Fruit fly (Drosophila melanogaster) whole organism, embryonic: Measurements from ENCODE around the gene CG12241.
A peak's percentile ranks its signal among the peaks of the same experiment; 100 is the strongest.

Experiments used
- ATbp ChIP-seq: fragments of 200-800 bp; sonication (Bioruptor generic); optimal IDR thresholded peaks from 2 replicates; lab custom pipeline; 2017; ENCODE audit warnings: missing biosample characterization, mild to moderate bottlenecking, missing genetic modification characterization, missing genetic modification reagents
- BEAF-32 ChIP-seq: fragments of 200-800 bp; sonication (Bioruptor generic); optimal IDR thresholded peaks from 3 replicates; lab custom pipeline; 2017; ENCODE audit warnings: missing biosample characterization, missing genetic modification characterization, mild to moderate bottlenecking, moderate library complexity, missing genetic modification reagents
- C15 ChIP-seq: fragments of 200-800 bp; sonication (Bioruptor generic); IDR thresholded peaks from 3 replicates; pipeline ENCODE4 v1.3.6; 2022; ENCODE audit warnings: missing biosample characterization, missing genetic modification characterization
- CG10321 ChIP-seq: fragments of 200-800 bp; sonication (Bioruptor generic); IDR thresholded peaks from 2 replicates; pipeline ENCODE4 v1.3.6; 2022; ENCODE audit warnings: missing biosample characterization, missing genetic modification characterization
- CG11093 ChIP-seq: fragments of 200-800 bp; sonication (Bioruptor generic); IDR thresholded peaks from 3 replicates; pipeline ENCODE4 v1.3.6; 2022; ENCODE audit warnings: missing biosample characterization, missing genetic modification characterization
- CG11560 ChIP-seq: fragments of 200-800 bp; sonication (Bioruptor generic); IDR thresholded peaks from 3 replicates; pipeline ENCODE4 v1.3.6; 2022; ENCODE audit warnings: missing biosample characterization, missing genetic modification characterization
- CG12236 ChIP-seq: fragments of 200-800 bp; sonication (Bioruptor generic); optimal IDR thresholded peaks from 2 replicates; lab custom pipeline; 2016; ENCODE audit warnings: missing biosample characterization, missing genetic modification characterization
- CG13624 ChIP-seq: fragments of 200-800 bp; sonication (Bioruptor generic); optimal IDR thresholded peaks from 2 replicates; lab custom pipeline; 2016; ENCODE audit warnings: missing biosample characterization, missing genetic modification characterization
- CG14050 ChIP-seq: fragments of 200-800 bp; sonication (Bioruptor generic); IDR thresholded peaks from 3 replicates; pipeline ENCODE4 v1.3.6; 2022; ENCODE audit warnings: missing biosample characterization, missing genetic modification characterization
- CG14667 ChIP-seq: fragments of 200-800 bp; sonication (Bioruptor generic); IDR thresholded peaks from 2 replicates; pipeline ENCODE4 v1.3.6; 2022; ENCODE audit warnings: missing biosample characterization, missing genetic modification characterization
- CG18262 ChIP-seq: fragments of 200-800 bp; optimal IDR thresholded peaks from 3 replicates; lab custom pipeline; 2019; ENCODE audit warnings: missing biosample characterization, mild to moderate bottlenecking, missing genetic modification characterization, moderate library complexity
- CG1832 ChIP-seq: fragments of 200-800 bp; sonication (Bioruptor generic); optimal IDR thresholded peaks from 2 replicates; lab custom pipeline; 2017; ENCODE audit warnings: missing biosample characterization, mild to moderate bottlenecking, missing genetic modification characterization, inconsistent platforms
- CG2116 ChIP-seq: fragments of 200-800 bp; sonication (Bioruptor generic); optimal IDR thresholded peaks from 3 replicates; lab custom pipeline; 2018; ENCODE audit warnings: missing biosample characterization, mild to moderate bottlenecking, missing genetic modification characterization
- CG33557 ChIP-seq: fragments of 200-800 bp; sonication (Bioruptor generic); optimal IDR thresholded peaks from 2 replicates; lab custom pipeline; 2019; ENCODE audit warnings: missing biosample characterization, mild to moderate bottlenecking, missing genetic modification characterization, moderate library complexity
- CG4282 ChIP-seq: fragments of 200-800 bp; sonication (Bioruptor generic); optimal IDR thresholded peaks from 2 replicates; lab custom pipeline; 2016; ENCODE audit warnings: missing biosample characterization, missing genetic modification characterization
- CG4424 ChIP-seq: fragments of 200-800 bp; sonication (Bioruptor generic); optimal IDR thresholded peaks from 3 replicates; lab custom pipeline; 2016; ENCODE audit warnings: missing biosample characterization, missing genetic modification characterization
- CG4854 ChIP-seq: fragments of 200-800 bp; sonication (Bioruptor generic); optimal IDR thresholded peaks from 2 replicates; lab custom pipeline; 2016; ENCODE audit warnings: missing biosample characterization, missing genetic modification characterization, inconsistent platforms
- CG6791 ChIP-seq: fragments of 200-800 bp; sonication (Bioruptor generic); IDR thresholded peaks from 3 replicates; pipeline ENCODE4 v1.3.6; 2022; ENCODE audit warnings: missing biosample characterization, missing genetic modification characterization; ENCODE audit not compliant: partially characterized antibody
- CG7357 ChIP-seq: fragments of 200-800 bp; sonication (Bioruptor generic); IDR thresholded peaks from 3 replicates; pipeline ENCODE4 v1.3.6; 2022; ENCODE audit warnings: missing biosample characterization, missing genetic modification characterization
- CG8924 ChIP-seq: fragments of 200-800 bp; optimal IDR thresholded peaks from 3 replicates; lab custom pipeline; 2019; ENCODE audit warnings: missing biosample characterization, mild to moderate bottlenecking, missing genetic modification characterization, moderate library complexity
- CG9876 ChIP-seq: fragments of 200-800 bp; sonication (Bioruptor generic); optimal IDR thresholded peaks from 2 replicates; lab custom pipeline; 2016; ENCODE audit warnings: missing biosample characterization, missing genetic modification characterization
- CG9932 ChIP-seq: fragments of 200-800 bp; sonication (Bioruptor generic); IDR thresholded peaks from 2 replicates; pipeline ENCODE4 v1.3.6; 2022; ENCODE audit warnings: missing biosample characterization, missing genetic modification characterization
- Dip2 ChIP-seq: fragments of 200-800 bp; sonication (Bioruptor generic); IDR thresholded peaks from 2 replicates; pipeline ENCODE4 v1.3.6; 2022; ENCODE audit warnings: missing biosample characterization, missing genetic modification characterization
- Gug ChIP-seq: fragments of 200-800 bp; sonication (Bioruptor generic); IDR thresholded peaks from 4 replicates; pipeline ENCODE4 v1.3.6; 2022; ENCODE audit warnings: missing biosample characterization, missing genetic modification characterization
- HLH4C ChIP-seq: fragments of 200-800 bp; sonication (Bioruptor generic); IDR thresholded peaks from 3 replicates; pipeline ENCODE4 v1.3.6; 2022; ENCODE audit warnings: missing biosample characterization, missing genetic modification characterization; ENCODE audit not compliant: partially characterized antibody
- Hr39 ChIP-seq: fragments of >200 bp; optimal IDR thresholded peaks from 2 replicates; lab custom pipeline; 2017
- Max ChIP-seq: fragments of 200-800 bp; sonication (Bioruptor generic); optimal IDR thresholded peaks from 2 replicates; lab custom pipeline; 2016; ENCODE audit warnings: missing biosample characterization, mild to moderate bottlenecking, missing genetic modification characterization
- Mrtf ChIP-seq: fragments of 200-800 bp; sonication (Bioruptor generic); IDR thresholded peaks from 3 replicates; pipeline ENCODE4 v1.3.6; 2022; ENCODE audit warnings: missing biosample characterization, missing genetic modification characterization
- Side ChIP-seq: fragments of 200-800 bp; sonication (Bioruptor generic); optimal IDR thresholded peaks from 2 replicates; lab custom pipeline; 2016; ENCODE audit warnings: missing biosample characterization, missing genetic modification characterization
- Spps ChIP-seq: fragments of 200-800 bp; sonication (Bioruptor generic); optimal IDR thresholded peaks from 2 replicates; lab custom pipeline; 2018; ENCODE audit warnings: missing biosample characterization, mild to moderate bottlenecking, missing genetic modification characterization
- btn ChIP-seq: fragments of 200-800 bp; sonication (Bioruptor generic); optimal IDR thresholded peaks from 2 replicates; lab custom pipeline; 2016; ENCODE audit warnings: missing biosample characterization, missing genetic modification characterization
- cad ChIP-seq: fragments of >200 bp; optimal IDR thresholded peaks from 2 replicates; lab custom pipeline; 2017; ENCODE audit warnings: missing biosample characterization, missing genetic modification characterization
- chinmo ChIP-seq: fragments of 200-800 bp; sonication (Bioruptor generic); IDR thresholded peaks from 4 replicates; pipeline ENCODE4 v1.3.6; 2022; ENCODE audit warnings: missing biosample characterization, missing genetic modification characterization; ENCODE audit not compliant: partially characterized antibody
- cwo ChIP-seq: fragments of 200-800 bp; sonication (Bioruptor generic); optimal IDR thresholded peaks from 3 replicates; lab custom pipeline; 2017; ENCODE audit warnings: missing biosample characterization, missing genetic modification characterization, mild to moderate bottlenecking, moderate library complexity, missing genetic modification reagents
- da ChIP-seq: fragments of 200-800 bp; sonication (Bioruptor generic); optimal IDR thresholded peaks from 2 replicates; lab custom pipeline; 2016; ENCODE audit warnings: missing biosample characterization, missing genetic modification characterization
- dmrt11E ChIP-seq: fragments of 200-800 bp; sonication (Bioruptor generic); optimal IDR thresholded peaks from 3 replicates; lab custom pipeline; 2018; ENCODE audit warnings: missing biosample characterization, mild to moderate bottlenecking, missing genetic modification characterization, moderate library complexity
- eve ChIP-seq, 2 experiments: fragments of >200 bp; optimal IDR thresholded peaks; 2 replicates each; lab custom pipeline; 2017; ENCODE audit warnings: missing biosample characterization in 2 of 2, missing genetic modification characterization in 2 of 2
- ftz-f1 ChIP-seq: fragments of 200-800 bp; sonication (Bioruptor generic); optimal IDR thresholded peaks from 2 replicates; lab custom pipeline; 2016; ENCODE audit warnings: missing biosample characterization, missing genetic modification characterization
- fu2 ChIP-seq: fragments of 200-800 bp; sonication (Bioruptor generic); optimal IDR thresholded peaks from 2 replicates; lab custom pipeline; 2016; ENCODE audit warnings: missing biosample characterization, missing genetic modification characterization
- gce ChIP-seq: fragments of 200-800 bp; sonication (Bioruptor generic); IDR thresholded peaks from 3 replicates; pipeline ENCODE4 v1.3.6; 2022; ENCODE audit warnings: missing biosample characterization, missing genetic modification characterization
- gro ChIP-seq: fragments of 200-800 bp; sonication (Bioruptor generic); optimal IDR thresholded peaks from 2 replicates; lab custom pipeline; 2016; ENCODE audit warnings: missing biosample characterization, missing genetic modification characterization
- insv ChIP-seq, 2 experiments: fragments of 200-800 bp; sonication (Bioruptor generic); optimal IDR thresholded peaks; 3 replicates each; lab custom pipeline; 2016 to 2018; ENCODE audit warnings: missing biosample characterization in 2 of 2, missing genetic modification characterization in 2 of 2
- klu ChIP-seq: fragments of 200-800 bp; sonication (Bioruptor generic); IDR thresholded peaks from 2 replicates; pipeline ENCODE4 v1.3.6; 2022; ENCODE audit warnings: missing biosample characterization, missing genetic modification characterization
- kni ChIP-seq: fragments of 200-800 bp; sonication (Bioruptor generic); optimal IDR thresholded peaks from 3 replicates; lab custom pipeline; 2017; ENCODE audit warnings: mild to moderate bottlenecking, missing biosample characterization, missing genetic modification reagents, missing genetic modification characterization
- pita ChIP-seq: fragments of 200-800 bp; sonication (Bioruptor generic); optimal IDR thresholded peaks from 2 replicates; lab custom pipeline; 2017; ENCODE audit warnings: missing biosample characterization, mild to moderate bottlenecking, missing genetic modification characterization
- tap ChIP-seq: fragments of 200-800 bp; optimal IDR thresholded peaks from 3 replicates; lab custom pipeline; 2019; ENCODE audit warnings: missing biosample characterization, mild to moderate bottlenecking, missing genetic modification characterization, moderate library complexity
- unc-4 ChIP-seq: fragments of 200-800 bp; sonication (Bioruptor generic); IDR thresholded peaks from 2 replicates; pipeline ENCODE4 v1.3.6; 2022; ENCODE audit warnings: missing biosample characterization, missing genetic modification characterization; ENCODE audit not compliant: partially characterized antibody
- vfl ChIP-seq: fragments of 200-800 bp; sonication (Bioruptor generic); optimal IDR thresholded peaks from 2 replicates; lab custom pipeline; 2016; ENCODE audit warnings: missing biosample characterization, missing genetic modification characterization
- wek ChIP-seq: fragments of 200-800 bp; sonication (Bioruptor generic); optimal IDR thresholded peaks from 3 replicates; lab custom pipeline; 2018; ENCODE audit warnings: missing biosample characterization, mild to moderate bottlenecking, missing genetic modification characterization, moderate library complexity

CG12241 gene

DNA sequence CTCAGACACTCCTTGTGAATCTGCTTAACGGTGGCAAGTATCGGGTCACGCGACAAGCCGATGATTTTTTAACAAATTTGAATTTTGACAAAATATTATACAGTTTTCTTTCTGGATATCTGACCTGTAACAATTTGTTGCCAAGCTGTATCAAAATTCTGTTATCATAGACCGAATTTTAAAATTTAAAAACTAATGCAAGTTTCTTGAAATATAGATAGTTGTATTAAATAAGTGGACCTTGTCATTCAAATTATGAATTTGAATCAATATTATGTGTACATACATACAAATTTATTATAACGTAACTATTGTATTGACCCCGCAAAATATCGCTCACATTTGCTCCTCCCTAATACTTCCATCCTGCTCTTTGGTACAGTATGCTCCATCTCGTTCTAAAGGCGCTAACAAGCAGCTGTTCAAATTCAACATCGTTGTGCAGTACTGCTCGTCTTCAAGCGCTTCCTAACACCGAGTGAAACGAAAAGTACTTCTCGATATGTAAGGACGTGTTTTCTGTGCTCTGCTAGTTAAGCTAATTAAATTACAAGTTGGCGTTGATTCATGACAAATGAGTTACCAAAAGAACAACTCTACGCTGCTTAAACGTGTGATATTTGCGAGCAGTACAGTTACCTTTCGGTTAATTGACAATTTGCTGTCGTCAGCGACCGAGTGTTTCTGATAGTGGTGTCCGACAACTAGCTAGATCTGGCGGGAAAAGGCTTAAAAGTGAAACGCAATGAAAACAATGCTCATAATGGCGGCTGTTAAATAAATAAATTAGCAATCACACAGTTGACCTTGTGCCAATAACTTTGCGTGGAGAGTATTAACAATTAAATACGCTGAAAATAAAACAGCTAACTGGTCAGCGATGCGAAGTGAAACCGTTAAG lies 22.7 kb upstream of the CG12241 start, which contains the start of the genes Kpc1 and CG42542 (continued):
- peak; percentile 44 for TF ChIP-seq CG8924 (tag; lab: Kevin White, UChicago)
- peak; percentile 50 for TF ChIP-seq fu2 (GFP tag; lab: Kevin White, UChicago)
- TF ChIP-seq cad (GFP tag; lab: Kevin White, UChicago): no peak
- TF ChIP-seq CG18262 (tag; lab: Kevin White, UChicago): no peak
- TF ChIP-seq CG10321: peak; percentile 86
- peak; percentile 8; the same call in 1 of the 3 replicates for TF ChIP-seq CG7357 (GFP tag; lab: Robert Waterston, UW)
- peak; percentile 57 for TF ChIP-seq CG33557
- no peak for TF ChIP-seq Dip2 (GFP tag; lab: Robert Waterston, UW)
- peak; percentile 92 for TF ChIP-seq unc-4 (GFP tag; lab: Robert Waterston, UW)
- no peak for TF ChIP-seq pita (GFP tag; lab: Kevin White, UChicago)
- peak; percentile 77 for TF ChIP-seq Max (GFP tag; lab: Kevin White, UChicago)
- TF ChIP-seq CG14050 (GFP tag; lab: Robert Waterston, UW): peak; percentile 34; the same call in 2 of the 3 replicates
- peak; percentile 44 for TF ChIP-seq ATbp (GFP tag; lab: Kevin White, UChicago)
- peak; percentile 91 for TF ChIP-seq CG9932 (GFP tag; lab: Robert Waterston, UW)
- no peak for TF ChIP-seq klu (GFP tag; lab: Robert Waterston, UW)
- TF ChIP-seq eve (GFP tag; optimal IDR thresholded peaks at IDR 0.05; lab: Kevin White, UChicago): no peak
- TF ChIP-seq tap (tag; lab: Kevin White, UChicago): no peak
- no peak; the same call in 2 of the 3 replicates for TF ChIP-seq gce (GFP tag; lab: Robert Waterston, UW)
- peak; percentile 59 for TF ChIP-seq CG2116 (GFP tag; lab: Kevin White, UChicago)
- no peak for TF ChIP-seq Hr39 (lab: Kevin White, UChicago)
- TF ChIP-seq CG11560: no peak
- peak; percentile 63 for TF ChIP-seq vfl (GFP tag; lab: Kevin White, UChicago)
- peak; percentile 67 for TF ChIP-seq CG1832
- 0 out of 2 replicates have a peak, but pooled peaks have one; percentile 30 for TF ChIP-seq CG14667 (GFP tag; lab: Robert Waterston, UW)
- TF ChIP-seq Gug: peak; percentile 62; the same call in 3 of the 4 replicates
- peak; percentile 86 for TF ChIP-seq HLH4C (GFP tag; lab: Robert Waterston, UW)
- TF ChIP-seq dmrt11E (tag; lab: Kevin White, UChicago): peak; percentile 75
- peak; percentile 33 for TF ChIP-seq CG12236 (GFP tag; lab: Kevin White, UChicago)
- no peak for TF ChIP-seq wek (GFP tag; lab: Kevin White, UChicago)
- no peak for TF ChIP-seq Mrtf
- TF ChIP-seq CG11093 (GFP tag; lab: Robert Waterston, UW): no peak
- no peak for TF ChIP-seq Spps
- TF ChIP-seq BEAF-32 (GFP tag; lab: Kevin White, UChicago): peak; percentile 95
- TF ChIP-seq CG4282 (GFP tag; lab: Kevin White, UChicago): peak; percentile 82
- no peak for TF ChIP-seq CG4854 (GFP tag; lab: Kevin White, UChicago)
- peak; percentile 16 for TF ChIP-seq btn (GFP tag; lab: Kevin White, UChicago)
- TF ChIP-seq insv (GFP tag; optimal IDR thresholded peaks at IDR 0.05; lab: Kevin White, UChicago): peak in 1 of 2 experiments; percentile 29
- peak; percentile 86 for TF ChIP-seq gro (GFP tag; lab: Kevin White, UChicago)
- TF ChIP-seq CG6791: peak; percentile 80
- TF ChIP-seq chinmo (GFP tag; lab: Robert Waterston, UW): peak; percentile 88; the same call in 2 of the 4 replicates
- peak; percentile 61 for TF ChIP-seq Side
- TF ChIP-seq cwo: peak; percentile 58
- no peak for TF ChIP-seq C15 (GFP tag; lab: Robert Waterston, UW)
- peak; percentile 39 for TF ChIP-seq kni
- peak; percentile 59 for TF ChIP-seq CG4424 (GFP tag; lab: Kevin White, UChicago)
- peak; percentile 86 for TF ChIP-seq da
- TF ChIP-seq ftz-f1 (GFP tag; lab: Kevin White, UChicago): peak; percentile 94
- peak; percentile 55 for TF ChIP-seq CG9876 (GFP tag; lab: Kevin White, UChicago)
- TF ChIP-seq CG13624 (GFP tag; lab: Kevin White, UChicago): peak; percentile 78
